Worm (Caenorhabditis elegans): ENCODE results near the gene F34D6.1.

The F34D6.1 gene

ce11 chrII:2681118-2681517 lies at the start of gene F34D6.1:
Gene F34D6.1 (minus strand): TSS chrII:2681218.
- TF ChIP-seq ceh-28 (tag; optimal IDR thresholded peaks at IDR 0.05): no peak
- TF ChIP-seq lsy-12 (tag; optimal IDR thresholded peaks at IDR 0.05): no peak
- no peak for TF ChIP-seq fkh-2 (tag; optimal IDR thresholded peaks at IDR 0.05)
- TF ChIP-seq eor-1 (tag; optimal IDR thresholded peaks at IDR 0.05): no peak
- TF ChIP-seq ceh-82 (tag; optimal IDR thresholded peaks at IDR 0.05): no peak
- TF ChIP-seq nhr-76 (tag; optimal IDR thresholded peaks at IDR 0.05): no peak
- no peak for TF ChIP-seq mml-1 (tag; optimal IDR thresholded peaks at IDR 0.05)
- no peak for TF ChIP-seq nhr-23 (tag; optimal IDR thresholded peaks at IDR 0.05)
- no peak for TF ChIP-seq tbx-2 (tag; optimal IDR thresholded peaks at IDR 0.05)
- no peak for TF ChIP-seq elt-1 (tag; optimal IDR thresholded peaks at IDR 0.05)
- no peak for TF ChIP-seq pha-4 (tag; optimal IDR thresholded peaks at IDR 0.05)
- no peak for TF ChIP-seq nhr-77 (tag; optimal IDR thresholded peaks at IDR 0.05)
- no peak for TF ChIP-seq snpc-4 (tag; optimal IDR thresholded peaks at IDR 0.05)

- TF ChIP-seq ZK546.5 (tag; optimal IDR thresholded peaks at IDR 0.05) (no peak), hmg-11 (tag; optimal IDR thresholded peaks at IDR 0.05) (no peak), fkh-10 (GFP tag; optimal IDR thresholded peaks at IDR 0.05) (peak; percentile 61), ztf-11 (tag; optimal IDR thresholded peaks at IDR 0.05) (no peak)
These were observed 49.6 kb upstream of the F34D6.1 start for ce11 chrII:2730647-2731046.

DNA sequence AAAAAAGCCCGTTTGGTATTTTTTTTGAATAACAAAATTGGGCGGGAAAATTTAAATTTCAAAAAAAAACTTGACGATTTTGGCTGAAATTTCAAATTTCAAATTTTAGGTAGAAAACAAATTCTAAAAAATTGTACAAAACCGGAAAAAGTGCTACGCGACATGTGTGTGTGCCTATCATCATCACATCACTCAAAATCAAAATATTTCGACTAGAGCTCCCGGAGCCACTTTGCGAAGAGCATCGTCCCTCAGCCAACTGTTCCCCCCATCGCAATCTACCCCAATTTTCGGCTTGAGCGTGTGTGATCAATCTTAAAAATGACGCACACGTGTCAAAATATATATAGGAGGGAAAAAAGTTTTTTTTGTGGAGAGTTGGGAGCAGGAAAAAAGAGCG lies 45.8 kb upstream of the F34D6.1 start:
- no peak for TF ChIP-seq lsy-12 (tag; optimal IDR thresholded peaks at IDR 0.05)
- TF ChIP-seq nfya-1 (tag; optimal IDR thresholded peaks at IDR 0.05; ENCODE audit: insufficient read depth): no peak
- TF ChIP-seq fkh-2 (tag; optimal IDR thresholded peaks at IDR 0.05): no peak
- no peak for TF ChIP-seq R02D3.7 (tag; optimal IDR thresholded peaks at IDR 0.05)
- TF ChIP-seq elt-3 (tag; optimal IDR thresholded peaks at IDR 0.05): no peak
- no peak for TF ChIP-seq ztf-11 (tag; optimal IDR thresholded peaks at IDR 0.05)
- no peak for TF ChIP-seq egl-5 (tag; optimal IDR thresholded peaks at IDR 0.05)
- TF ChIP-seq mdl-1 (tag; optimal IDR thresholded peaks at IDR 0.05): no peak
- no peak for TF ChIP-seq zag-1 (tag; optimal IDR thresholded peaks at IDR 0.05)

ce11 chrII:2725561-2725960 lies 44.5 kb upstream of the F34D6.1 start, which contains the start of the genes T05A8.11 and nep-2:
Gene T05A8.11 (minus strand): TSS chrII:2725661.
Gene nep-2 (minus strand): TSS chrII:2725752.
- TF ChIP-seq lsy-12 (tag; optimal IDR thresholded peaks at IDR 0.05) (no peak), fkh-10 (GFP tag; optimal IDR thresholded peaks at IDR 0.05) (no peak), snpc-4 (tag; optimal IDR thresholded peaks at IDR 0.05) (no peak), zag-1 (tag; optimal IDR thresholded peaks at IDR 0.05) (no peak), hmg-11 (tag; optimal IDR thresholded peaks at IDR 0.05) (no peak), ztf-4 (tag; optimal IDR thresholded peaks at IDR 0.05) (no peak)

DNA sequence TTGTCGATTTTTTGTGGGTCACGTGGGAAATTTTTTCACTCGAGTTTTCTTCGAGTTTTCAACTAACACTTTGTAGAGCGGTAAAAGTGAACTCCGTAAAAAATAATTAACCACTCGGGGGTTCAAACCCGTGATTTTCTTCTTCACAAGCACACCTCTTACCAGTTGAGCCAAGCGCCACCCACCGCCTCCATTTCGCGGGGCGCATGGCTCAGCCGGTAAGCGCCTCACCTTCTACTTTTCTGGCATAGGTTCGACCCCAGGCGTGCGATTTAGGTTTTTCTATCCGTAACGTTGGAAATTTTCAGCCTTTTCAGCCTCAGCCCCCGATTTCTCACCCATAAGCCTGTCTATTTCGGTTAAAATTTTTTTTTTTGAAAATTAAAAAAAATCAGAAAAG lies 41.0 kb upstream of the F34D6.1 start:
- TF ChIP-seq nhr-76 (tag; optimal IDR thresholded peaks at IDR 0.05) (no peak), elt-2 (tag; optimal IDR thresholded peaks at IDR 0.05) (no peak)

- no peak for TF ChIP-seq elt-2 (tag; optimal IDR thresholded peaks at IDR 0.05)
- TF ChIP-seq nhr-237 (tag; optimal IDR thresholded peaks at IDR 0.05): no peak
- TF ChIP-seq lin-39 (tag; optimal IDR thresholded peaks at IDR 0.05): no peak
- TF ChIP-seq nhr-25 (tag; optimal IDR thresholded peaks at IDR 0.05): no peak
- no peak for TF ChIP-seq nhr-28 (tag; optimal IDR thresholded peaks at IDR 0.05)
- TF ChIP-seq daf-12 (tag; optimal IDR thresholded peaks at IDR 0.05): no peak
These were observed 38.2 kb upstream of the F34D6.1 start for ce11 chrII:2719212-2719611.

DNA sequence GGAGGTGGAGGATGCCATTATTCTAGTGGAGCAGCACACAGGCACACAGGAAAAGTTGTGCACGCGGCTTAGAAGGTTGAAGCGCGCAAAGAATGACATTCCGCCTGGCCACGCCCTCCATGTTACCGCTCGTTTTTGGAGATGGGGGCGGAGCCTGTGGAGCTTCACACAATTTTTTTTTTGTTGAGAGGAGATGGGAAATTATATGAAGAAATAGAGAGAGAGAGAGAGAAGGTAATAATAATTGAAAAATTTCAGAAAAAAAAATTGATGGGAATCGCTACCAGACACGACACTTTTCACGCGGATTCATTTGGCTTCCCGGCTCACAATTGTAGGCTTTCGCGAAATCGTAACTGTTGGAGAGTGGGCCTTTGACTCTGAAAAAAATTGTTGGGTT lies 36.3 kb upstream of the F34D6.1 start, which contains the start of gene T05A8.3:
TSS of gene T05A8.3 (minus strand) at position 101 of the 400 bp plus-strand sequence.
- TF ChIP-seq unc-62 (GFP tag; optimal IDR thresholded peaks at IDR 0.05): no peak
- no peak for TF ChIP-seq nhr-43 (tag; optimal IDR thresholded peaks at IDR 0.05; ENCODE audit: poor library complexity, severe bottlenecking)
- no peak for TF ChIP-seq nhr-11 (tag; optimal IDR thresholded peaks at IDR 0.05)
- TF ChIP-seq egl-5 (tag; optimal IDR thresholded peaks at IDR 0.05): no peak
- no peak for TF ChIP-seq jun-1 (tag; optimal IDR thresholded peaks at IDR 0.05)
- no peak for TF ChIP-seq lsy-12 (tag; optimal IDR thresholded peaks at IDR 0.05)
- TF ChIP-seq elt-3 (tag; optimal IDR thresholded peaks at IDR 0.05): no peak
- no peak for TF ChIP-seq ceh-9 (tag; optimal IDR thresholded peaks at IDR 0.05)
- TF ChIP-seq ceh-28 (tag; optimal IDR thresholded peaks at IDR 0.05): no peak
- TF ChIP-seq mdl-1 (tag; optimal IDR thresholded peaks at IDR 0.05): no peak
- no peak for TF ChIP-seq skn-1 (tag; optimal IDR thresholded peaks at IDR 0.05)

Measured in whole organism, L3 larva.